Worm (Caenorhabditis elegans) whole organism, L3 larva: ENCODE measurements around the gene srw-145.

ENCODE experiments used
- R02D3.7 ChIP-seq: fragments of 150-350 bp; optimal IDR thresholded peaks from 2 replicates; lab custom pipeline; 2014; ENCODE audit warnings: missing biosample characterization, missing genetic modification characterization
- ZK546.5 ChIP-seq: sonication (generic microtip); optimal IDR thresholded peaks from 2 replicates; lab custom pipeline; 2017; ENCODE audit warnings: missing biosample characterization, missing genetic modification characterization
- aly-2 ChIP-seq: fragments of 150-350 bp; optimal IDR thresholded peaks from 2 replicates; lab custom pipeline; 2014; ENCODE audit warnings: missing biosample characterization, missing genetic modification characterization
- ceh-16 ChIP-seq: sonication (generic microtip); optimal IDR thresholded peaks from 2 replicates; lab custom pipeline; 2017; ENCODE audit warnings: missing biosample characterization, missing genetic modification characterization
- ceh-28 ChIP-seq: fragments of 150-350 bp; optimal IDR thresholded peaks from 2 replicates; lab custom pipeline; 2014; ENCODE audit warnings: missing biosample characterization, missing genetic modification reagents, missing genetic modification characterization
- ceh-82 ChIP-seq: fragments of 150-350 bp; optimal IDR thresholded peaks from 2 replicates; lab custom pipeline; 2014; ENCODE audit warnings: missing biosample characterization, missing genetic modification characterization
- daf-12 ChIP-seq: fragments of 150-350 bp; optimal IDR thresholded peaks from 2 replicates; lab custom pipeline; 2014; ENCODE audit warnings: missing biosample characterization, missing genetic modification reagents, missing genetic modification characterization
- egl-5 ChIP-seq: fragments of 150-350 bp; optimal IDR thresholded peaks from 2 replicates; lab custom pipeline; 2017; ENCODE audit warnings: missing biosample characterization, missing genetic modification reagents, missing genetic modification characterization, inconsistent platforms
- elt-2 ChIP-seq: sonication (generic microtip); optimal IDR thresholded peaks from 2 replicates; lab custom pipeline; 2016; ENCODE audit warnings: missing genetic modification reagents, mild to moderate bottlenecking, missing genetic modification characterization, missing compliant biosample characterization
- fkh-10 ChIP-seq: sonication (generic microtip); optimal IDR thresholded peaks from 2 replicates; lab custom pipeline; 2017; ENCODE audit warnings: missing biosample characterization, missing genetic modification reagents, missing genetic modification characterization
- jun-1 ChIP-seq: fragments of 150-350 bp; optimal IDR thresholded peaks from 2 replicates; lab custom pipeline; 2014; ENCODE audit warnings: missing biosample characterization, missing genetic modification reagents, missing genetic modification characterization
- lin-15B ChIP-seq: fragments of 150-350 bp; optimal IDR thresholded peaks from 2 replicates; lab custom pipeline; 2014; ENCODE audit warnings: missing biosample characterization, missing genetic modification characterization
- mdl-1 ChIP-seq: fragments of 150-350 bp; optimal IDR thresholded peaks from 2 replicates; lab custom pipeline; 2014; ENCODE audit warnings: missing biosample characterization, missing genetic modification characterization
- mml-1 ChIP-seq: fragments of 150-350 bp; sonication (generic microtip); optimal IDR thresholded peaks from 3 replicates; lab custom pipeline; 2014; ENCODE audit warnings: missing biosample characterization, missing genetic modification characterization
- nhr-11 ChIP-seq: fragments of 150-350 bp; optimal IDR thresholded peaks from 2 replicates; lab custom pipeline; 2014; ENCODE audit warnings: missing biosample characterization, missing genetic modification characterization
- nhr-12 ChIP-seq: fragments of 150-350 bp; optimal IDR thresholded peaks from 2 replicates; lab custom pipeline; 2014; ENCODE audit warnings: missing biosample characterization, missing genetic modification characterization
- nhr-237 ChIP-seq: fragments of 150-350 bp; optimal IDR thresholded peaks from 2 replicates; lab custom pipeline; 2014; ENCODE audit warnings: missing biosample characterization, missing genetic modification characterization
- nhr-25 ChIP-seq: sonication (generic microtip); optimal IDR thresholded peaks from 2 replicates; lab custom pipeline; 2017; ENCODE audit warnings: missing biosample characterization, missing genetic modification characterization
- nhr-28 ChIP-seq: fragments of 150-350 bp; optimal IDR thresholded peaks from 2 replicates; lab custom pipeline; 2014; ENCODE audit warnings: missing biosample characterization, missing genetic modification characterization
- nhr-43 ChIP-seq: sonication (generic microtip); optimal IDR thresholded peaks from 2 replicates; lab custom pipeline; 2016; ENCODE audit warnings: mild to moderate bottlenecking, missing genetic modification characterization, missing compliant biosample characterization; ENCODE audit not compliant: poor library complexity, severe bottlenecking
- nhr-67 ChIP-seq: fragments of 150-350 bp; optimal IDR thresholded peaks from 2 replicates; lab custom pipeline; 2014; ENCODE audit warnings: missing biosample characterization, missing genetic modification characterization
- pha-4 ChIP-seq: fragments of 150-350 bp; optimal IDR thresholded peaks from 2 replicates; lab custom pipeline; 2014; ENCODE audit warnings: missing biosample characterization, missing genetic modification reagents, missing genetic modification characterization
- pqm-1 ChIP-seq: fragments of 150-350 bp; optimal IDR thresholded peaks from 2 replicates; lab custom pipeline; 2017; ENCODE audit warnings: missing biosample characterization, missing genetic modification characterization, inconsistent platforms
- sea-2 ChIP-seq: fragments of 150-350 bp; sonication (generic microtip); optimal IDR thresholded peaks from 4 replicates; lab custom pipeline; 2014; ENCODE audit warnings: missing biosample characterization, missing genetic modification reagents, missing genetic modification characterization
- skn-1 ChIP-seq: fragments of 150-350 bp; optimal IDR thresholded peaks from 2 replicates; lab custom pipeline; 2014; ENCODE audit warnings: missing biosample characterization, missing genetic modification characterization
- snpc-4 ChIP-seq: fragments of 150-350 bp; optimal IDR thresholded peaks from 2 replicates; lab custom pipeline; 2014; ENCODE audit warnings: missing biosample characterization, missing genetic modification characterization
- tbx-2 ChIP-seq: sonication (generic microtip); optimal IDR thresholded peaks from 2 replicates; lab custom pipeline; 2016; ENCODE audit warnings: mild to moderate bottlenecking, missing genetic modification characterization, missing compliant biosample characterization
- unc-39 ChIP-seq: sonication (generic microtip); optimal IDR thresholded peaks from 4 replicates; lab custom pipeline; 2017; ENCODE audit warnings: missing biosample characterization, missing genetic modification characterization
- unc-62 ChIP-seq: fragments of 150-350 bp; sonication (generic microtip); optimal IDR thresholded peaks from 4 replicates; lab custom pipeline; 2014; ENCODE audit warnings: missing biosample characterization, missing genetic modification reagents, missing genetic modification characterization
- ztf-4 ChIP-seq: fragments of 150-350 bp; optimal IDR thresholded peaks from 2 replicates; lab custom pipeline; 2014; ENCODE audit warnings: missing biosample characterization, missing genetic modification characterization

srw-145 gene

DNA sequence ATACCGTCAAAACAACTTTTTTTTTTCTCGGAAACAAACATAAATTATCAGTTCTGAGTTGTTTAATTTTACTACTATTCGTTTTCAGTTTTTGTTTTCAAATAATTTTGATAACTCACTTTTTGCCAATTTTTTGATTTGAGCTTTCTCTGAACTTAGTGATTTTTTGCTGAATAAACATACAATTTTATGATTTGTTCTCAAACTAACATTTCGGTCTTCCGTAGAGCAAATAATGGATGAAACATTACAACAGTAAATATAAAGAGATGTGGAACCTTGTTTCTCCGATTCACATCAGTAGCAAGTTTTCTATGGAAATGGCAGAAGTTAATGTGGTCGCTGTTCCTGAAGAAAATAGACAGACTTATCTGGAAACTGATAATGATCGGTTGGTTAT is 12.8 kb downstream of the srw-145 start, which contains the start of gene R10D12.7:
R10D12.7 (plus strand) TSS at position 301 of the 400 bp plus-strand sequence.
- TF ChIP-seq nhr-11 (tag; lab: Kevin White, UChicago) (no peak), daf-12 (tag; lab: Kevin White, UChicago) (no peak), R02D3.7 (tag; lab: Kevin White, UChicago) (no peak), mml-1 (tag; lab: Kevin White, UChicago) (no peak), nhr-25 (tag; lab: Kevin White, UChicago) (no peak), aly-2 (no peak), lin-15B (tag; lab: Kevin White, UChicago) (no peak), ceh-28 (tag; lab: Kevin White, UChicago) (no peak), snpc-4 (no peak), nhr-43 (no peak), sea-2 (GFP tag; lab: Kevin White, UChicago) (no peak), tbx-2 (tag; lab: Kevin White, UChicago) (no peak), nhr-28 (tag; lab: Kevin White, UChicago) (no peak), mdl-1 (tag; lab: Kevin White, UChicago) (no peak), jun-1 (no peak), nhr-12 (tag; lab: Kevin White, UChicago) (no peak)

DNA sequence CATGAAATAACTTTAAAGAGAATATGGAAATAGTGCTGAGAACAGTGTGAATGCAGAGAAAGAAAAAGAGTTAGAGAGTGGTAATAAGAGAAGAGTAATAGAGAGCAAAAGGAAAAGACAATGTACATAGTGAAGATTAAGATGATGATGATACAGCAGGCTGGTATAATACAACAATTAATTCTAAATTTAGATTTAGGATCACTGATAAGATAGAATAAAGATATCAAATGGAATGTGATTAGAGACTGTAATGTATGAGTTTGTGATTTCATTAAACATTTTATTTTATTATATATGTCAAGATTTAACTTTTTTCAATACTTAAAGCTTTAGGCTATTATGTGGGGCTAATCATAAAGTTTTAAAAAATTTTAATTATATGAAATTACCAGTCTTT is 16.2 kb downstream of the srw-145 start, which contains the start of gene R10D12.8:
R10D12.8 (minus strand) TSS at position 101 of the 400 bp plus-strand sequence.
- TF ChIP-seq pha-4 (peak; percentile 53), nhr-28 (tag; lab: Kevin White, UChicago) (no peak)
- TF ChIP-seq, all 47 proteins: peak for 1

DNA sequence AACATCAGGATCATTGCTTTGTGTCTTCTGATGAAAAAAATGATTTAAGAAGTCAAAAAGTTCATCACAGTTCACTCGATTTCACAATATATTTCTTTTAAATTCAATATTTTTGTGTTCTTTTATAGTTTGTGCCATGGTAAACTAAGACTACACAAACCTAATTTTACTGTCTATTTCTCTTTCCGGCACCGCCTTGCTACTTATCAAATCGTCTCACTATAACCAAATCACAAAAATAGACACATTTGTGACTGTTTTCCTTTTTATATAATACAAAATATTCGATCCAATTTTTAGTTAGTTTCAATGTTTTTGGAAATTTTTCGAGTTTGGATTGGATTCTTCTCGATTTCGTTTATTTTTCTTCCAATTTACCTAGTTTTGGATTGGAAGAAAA is 17.1 kb downstream of the srw-145 start, which contains the start of gene swt-6:
swt-6 (plus strand) TSS at position 301 of the 400 bp plus-strand sequence.
- TF ChIP-seq nhr-12 (tag; lab: Kevin White, UChicago) (no peak), R02D3.7 (tag; lab: Kevin White, UChicago) (no peak), ceh-82 (tag; lab: Kevin White, UChicago) (no peak)
- TF ChIP-seq, all 47 proteins: peak for 0

DNA sequence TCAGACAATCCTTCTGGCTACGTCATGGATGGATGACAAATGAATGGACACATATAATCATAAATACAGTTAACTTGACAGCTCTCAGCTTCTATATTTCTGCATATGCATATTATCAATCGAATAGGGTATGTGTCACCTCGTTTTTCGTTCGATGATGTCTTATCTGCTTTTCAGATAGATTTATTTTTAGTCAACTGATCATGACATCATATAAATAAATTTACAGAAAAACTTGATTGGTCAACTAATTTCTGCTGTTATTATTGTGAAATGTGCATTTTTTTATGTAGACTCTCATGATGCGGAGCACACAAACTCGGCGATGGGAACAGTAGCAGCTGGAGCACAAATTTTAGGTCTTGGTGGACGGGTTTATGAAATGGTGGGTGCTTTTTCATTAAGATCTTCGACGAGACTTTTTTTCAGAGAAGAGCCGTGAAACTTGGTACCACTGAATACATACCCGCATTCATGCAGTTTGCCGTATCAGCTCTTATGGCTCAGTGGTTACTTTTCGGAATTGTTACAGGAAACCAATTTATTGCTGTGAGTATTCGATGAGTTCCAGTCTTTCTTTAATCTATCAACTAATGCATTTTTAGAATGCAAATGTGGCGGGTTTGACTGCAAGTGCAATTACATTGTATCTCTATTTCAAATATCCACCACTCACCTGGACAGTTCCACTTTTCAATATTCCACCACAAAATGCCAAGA is 18.6 kb downstream of the srw-145 start:
- no peak for TF ChIP-seq skn-1
- peak; percentile 30 for TF ChIP-seq elt-2 (tag; lab: Kevin White, UChicago)
- TF ChIP-seq pqm-1 (tag; lab: Kevin White, UChicago): peak; percentile 54
- no peak for TF ChIP-seq ceh-28 (tag; lab: Kevin White, UChicago)
- TF ChIP-seq ceh-16 (tag; lab: Kevin White, UChicago): no peak

DNA sequence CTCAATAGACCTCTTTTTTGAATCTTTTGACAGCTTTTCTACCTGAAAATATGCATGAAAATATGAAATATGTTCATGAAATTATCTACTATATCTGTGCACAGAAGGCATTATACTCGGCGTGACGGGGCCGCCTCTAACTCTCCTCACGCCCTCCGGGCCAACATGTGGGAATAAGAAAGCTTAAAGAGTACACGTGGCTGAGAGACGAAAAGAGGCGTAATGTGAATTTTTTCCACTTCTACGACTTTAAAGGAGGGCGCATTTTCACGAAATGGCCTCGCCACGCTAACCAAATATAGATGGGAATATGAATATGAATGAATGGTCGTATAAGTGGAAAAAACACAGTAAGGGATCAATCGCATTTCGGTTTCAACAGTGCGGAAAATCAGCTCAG is 20.7 kb downstream of the srw-145 start:
- TF ChIP-seq snpc-4: no peak
- TF ChIP-seq unc-39 (tag; lab: Kevin White, UChicago): no peak
- no peak for TF ChIP-seq ztf-4 (tag; lab: Kevin White, UChicago)
- no peak for TF ChIP-seq egl-5 (tag; lab: Kevin White, UChicago)
- no peak for TF ChIP-seq pha-4
- no peak for TF ChIP-seq unc-62 (GFP tag; lab: Kevin White, UChicago)
- TF ChIP-seq nhr-28 (tag; lab: Kevin White, UChicago): no peak

DNA sequence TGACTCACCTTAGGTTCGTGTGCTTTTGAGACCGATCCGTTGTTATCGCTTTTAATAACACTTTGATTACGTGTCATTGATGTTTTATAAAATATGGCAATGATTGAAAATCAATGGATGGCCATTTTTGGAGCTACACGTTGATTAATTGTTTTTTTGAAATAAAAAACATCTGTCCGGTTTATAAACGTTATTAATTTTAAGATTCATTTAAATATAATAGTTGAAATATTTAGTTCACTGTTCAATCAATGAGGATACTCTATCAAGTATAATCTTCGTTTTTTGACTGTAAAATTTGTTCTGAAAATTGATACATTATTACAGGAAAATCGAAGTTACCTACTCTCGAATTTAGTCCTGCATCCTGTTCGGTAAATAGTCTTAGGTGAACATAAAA is 21.3 kb downstream of the srw-145 start, which contains the start of gene R10D12.10:
R10D12.10 (minus strand) TSS at position 101 of the 400 bp plus-strand sequence.
- TF ChIP-seq nhr-67 (tag; lab: Kevin White, UChicago): no peak
- TF ChIP-seq ZK546.5: no peak
- TF ChIP-seq fkh-10: no peak
- TF ChIP-seq unc-62 (GFP tag; lab: Kevin White, UChicago): no peak
- TF ChIP-seq tbx-2 (tag; lab: Kevin White, UChicago): no peak
- no peak for TF ChIP-seq nhr-237 (tag; lab: Kevin White, UChicago)
- TF ChIP-seq mml-1 (tag; lab: Kevin White, UChicago): no peak
